Fruit fly (Drosophila melanogaster): ENCODE results near the gene nesd.

DNA sequence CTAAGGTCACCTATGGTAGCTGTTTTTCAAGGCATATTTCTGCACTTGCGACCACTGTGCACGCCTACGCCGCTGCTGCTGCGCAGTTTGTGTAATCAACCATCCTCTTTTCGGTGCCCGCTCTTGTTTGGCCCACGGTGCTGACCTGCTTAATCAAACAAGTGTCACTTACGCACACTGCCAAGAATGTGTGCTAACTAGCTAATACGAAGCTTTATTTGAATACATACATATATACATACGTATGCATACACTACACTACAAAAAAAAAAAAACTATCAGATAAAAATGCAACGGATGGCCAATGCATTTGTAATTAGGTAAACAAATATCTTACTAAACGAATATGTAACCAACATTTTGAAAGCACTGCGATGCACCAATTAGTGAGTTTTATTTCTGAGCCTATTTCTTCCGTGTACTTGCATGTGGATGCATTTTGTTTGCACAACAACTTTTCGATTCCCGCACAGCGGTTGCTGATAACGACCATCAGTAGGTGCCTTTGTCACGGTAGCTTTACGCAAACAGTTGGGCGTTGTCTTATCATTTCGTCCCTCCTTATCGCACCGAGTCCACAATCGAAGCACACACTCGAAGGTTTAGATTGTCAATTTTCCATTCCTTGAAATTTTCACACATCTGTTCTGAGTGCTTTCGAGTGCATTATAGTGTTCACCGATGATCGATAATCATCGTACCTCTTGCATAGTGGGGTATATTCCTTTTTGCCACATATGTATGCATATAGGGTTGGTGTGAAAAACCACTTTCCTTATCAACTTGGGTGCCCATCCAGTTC is 7.3 kb upstream of the nesd start:
- TF ChIP-seq EcR (GFP tag; optimal IDR thresholded peaks at IDR 0.05) (no peak), psq (optimal IDR thresholded peaks at IDR 0.05) (no peak), pan (optimal IDR thresholded peaks at IDR 0.05) (no peak), usp (GFP tag; optimal IDR thresholded peaks at IDR 0.05) (no peak), CG8478 (optimal IDR thresholded peaks at IDR 0.05) (no peak)

Data from whole organism.